Fruit fly (Drosophila melanogaster) whole organism, adult: ENCODE results near the gene Mettl5.

Experiments
- CG11617 ChIP-seq: fragments of 200-800 bp; sonication (Bioruptor generic); optimal IDR thresholded peaks from 2 replicates; lab custom pipeline; 2017; ENCODE audit warnings: mild to moderate bottlenecking, missing biosample characterization, missing genetic modification reagents, missing genetic modification characterization
- CG12768 ChIP-seq: fragments of 200-800 bp; sonication (Bioruptor generic); optimal IDR thresholded peaks from 2 replicates; lab custom pipeline; 2017; ENCODE audit warnings: missing biosample characterization, missing genetic modification characterization, mild to moderate bottlenecking, moderate library complexity, missing genetic modification reagents
- CG14711 ChIP-seq: fragments of 200-800 bp; sonication (Bioruptor generic); optimal IDR thresholded peaks from 2 replicates; lab custom pipeline; 2018; ENCODE audit warnings: missing biosample characterization, mild to moderate bottlenecking, missing genetic modification characterization, moderate library complexity
- CG1620 ChIP-seq: fragments of 200-800 bp; sonication (Bioruptor generic); optimal IDR thresholded peaks from 2 replicates; lab custom pipeline; 2016; ENCODE audit warnings: missing biosample characterization, missing genetic modification characterization
- CG33017 ChIP-seq: fragments of 200-800 bp; sonication (Bioruptor generic); optimal IDR thresholded peaks from 2 replicates; lab custom pipeline; 2018; ENCODE audit warnings: missing biosample characterization, mild to moderate bottlenecking, missing genetic modification characterization, moderate library complexity
- CG5204 ChIP-seq: fragments of 200-800 bp; sonication (Bioruptor generic); optimal IDR thresholded peaks from 2 replicates; lab custom pipeline; 2016; ENCODE audit warnings: missing biosample characterization, missing genetic modification characterization
- CG7045 ChIP-seq: fragments of 200-800 bp; sonication (Bioruptor generic); optimal IDR thresholded peaks from 2 replicates; lab custom pipeline; 2017; ENCODE audit warnings: missing biosample characterization, mild to moderate bottlenecking, missing genetic modification characterization
- CG7101 ChIP-seq: fragments of 200-800 bp; sonication (Bioruptor generic); optimal IDR thresholded peaks from 2 replicates; lab custom pipeline; 2018; ENCODE audit warnings: missing biosample characterization, mild to moderate bottlenecking, missing genetic modification characterization, moderate library complexity
- Clk ChIP-seq: fragments of 200-800 bp; sonication (Bioruptor generic); optimal IDR thresholded peaks from 2 replicates; lab custom pipeline; 2017; ENCODE audit warnings: missing biosample characterization, missing genetic modification characterization
- Crg-1 ChIP-seq: fragments of 200-800 bp; sonication (Bioruptor generic); optimal IDR thresholded peaks from 2 replicates; lab custom pipeline; 2016; ENCODE audit warnings: missing biosample characterization, missing genetic modification characterization
- Hr96 ChIP-seq: fragments of 200-800 bp; sonication (Bioruptor generic); optimal IDR thresholded peaks from 2 replicates; lab custom pipeline; 2016; ENCODE audit warnings: missing biosample characterization, missing genetic modification characterization
- Mnt ChIP-seq: fragments of 200-800 bp; sonication (Bioruptor generic); optimal IDR thresholded peaks from 2 replicates; lab custom pipeline; 2016; ENCODE audit warnings: missing biosample characterization, mild to moderate bottlenecking, missing genetic modification characterization
- bab1 ChIP-seq: fragments of 200-800 bp; sonication (Bioruptor generic); optimal IDR thresholded peaks from 3 replicates; lab custom pipeline; 2019; ENCODE audit warnings: missing biosample characterization, mild to moderate bottlenecking, missing genetic modification characterization, moderate library complexity
- cnc ChIP-seq, 2 experiments: fragments of >200 bp; optimal IDR thresholded peaks; 2 replicates each; lab custom pipeline; 2017
- kay ChIP-seq: fragments of 200-800 bp; sonication (Bioruptor generic); peaks from one replicate; lab custom pipeline; 2016; ENCODE audit warnings: missing biosample characterization, missing genetic modification characterization, borderline replicate concordance
- ovo ChIP-seq: fragments of 200-800 bp; sonication (Bioruptor generic); optimal IDR thresholded peaks from 2 replicates; lab custom pipeline; 2016; ENCODE audit warnings: missing biosample characterization, missing genetic modification characterization
- pad ChIP-seq: fragments of 200-800 bp; sonication (Bioruptor generic); optimal IDR thresholded peaks from 3 replicates; lab custom pipeline; 2017; ENCODE audit warnings: missing biosample characterization, missing genetic modification characterization, mild to moderate bottlenecking, moderate library complexity, missing genetic modification reagents
- tj ChIP-seq: fragments of 200-800 bp; sonication (Bioruptor generic); optimal IDR thresholded peaks from 3 replicates; lab custom pipeline; 2017; ENCODE audit warnings: missing biosample characterization, mild to moderate bottlenecking, missing genetic modification characterization, moderate library complexity
- toe ChIP-seq: fragments of 200-800 bp; sonication (Bioruptor generic); optimal IDR thresholded peaks from 2 replicates; lab custom pipeline; 2016; ENCODE audit warnings: missing biosample characterization, missing genetic modification characterization

Gene Mettl5

dm6 chr3L:19263480-19264140 lies at the start of gene Mettl5, which contains the start of gene CG42374:
TSS of gene Mettl5 (plus strand) at chr3L:19263766.
TSS of gene CG42374 (plus strand) at chr3L:19263766.
- TF ChIP-seq Crg-1 (GFP tag; lab: Kevin White, UChicago), result no peak
- no peak for TF ChIP-seq CG11617 (GFP tag; lab: Kevin White, UChicago)
- no peak for TF ChIP-seq tj
- TF ChIP-seq Mnt, result peak; percentile 92
- TF ChIP-seq CG7045, result peak; percentile 1

- TF ChIP-seq toe (GFP tag; lab: Kevin White, UChicago) (no peak), Hr96 (GFP tag; lab: Kevin White, UChicago) (no peak), Mnt (no peak), cnc (optimal IDR thresholded peaks at IDR 0.05; lab: Kevin White, UChicago) (no peak), CG1620 (GFP tag; lab: Kevin White, UChicago) (no peak), pad (GFP tag; lab: Kevin White, UChicago) (no peak), CG12768 (GFP tag; lab: Kevin White, UChicago) (no peak), CG5204 (GFP tag; lab: Kevin White, UChicago) (no peak), Crg-1 (GFP tag; lab: Kevin White, UChicago) (no peak)
Observed at dm6 chr3L:19214223-19214622, 49.3 kb upstream of the Mettl5 start.

dm6 chr3L:19216377-19216776 lies 47.2 kb upstream of the Mettl5 start:
- TF ChIP-seq pad (GFP tag; lab: Kevin White, UChicago) (no peak), tj (no peak), Clk (GFP tag; lab: Kevin White, UChicago) (no peak), CG1620 (GFP tag; lab: Kevin White, UChicago) (no peak), CG7045 (no peak), kay (GFP tag; lab: Kevin White, UChicago) (no peak), CG5204 (GFP tag; lab: Kevin White, UChicago) (no peak), CG7101 (no peak)

- no peak for TF ChIP-seq bab1 (GFP tag; lab: Kevin White, UChicago)
- no peak for TF ChIP-seq pad (GFP tag; lab: Kevin White, UChicago)
- peak; percentile 24 for TF ChIP-seq tj
- TF ChIP-seq CG33017 (tag; lab: Kevin White, UChicago), result no peak
- TF ChIP-seq CG1620 (GFP tag; lab: Kevin White, UChicago), result no peak
- no peak for TF ChIP-seq Mnt
Observed at dm6 chr3L:19221455-19221854, 42.1 kb upstream of the Mettl5 start.

- TF ChIP-seq pad (GFP tag; lab: Kevin White, UChicago) (no peak), CG11617 (GFP tag; lab: Kevin White, UChicago) (no peak), kay (GFP tag; lab: Kevin White, UChicago) (no peak), CG33017 (tag; lab: Kevin White, UChicago) (no peak), CG14711 (tag; lab: Kevin White, UChicago) (no peak), CG7045 (no peak), ovo (GFP tag; lab: Kevin White, UChicago) (no peak)
Observed at dm6 chr3L:19225687-19226086, 37.9 kb upstream of the Mettl5 start.

dm6 chr3L:19228371-19228817 lies 35.2 kb upstream of the Mettl5 start:
- no peak for TF ChIP-seq CG33017 (tag; lab: Kevin White, UChicago)
- TF ChIP-seq ovo (GFP tag; lab: Kevin White, UChicago), result no peak
- TF ChIP-seq pad (GFP tag; lab: Kevin White, UChicago), result no peak
- no peak for TF ChIP-seq bab1 (GFP tag; lab: Kevin White, UChicago)

- TF ChIP-seq Clk (GFP tag; lab: Kevin White, UChicago), result no peak
- TF ChIP-seq kay (GFP tag; lab: Kevin White, UChicago), result peak; percentile 12
- no peak for TF ChIP-seq Hr96 (GFP tag; lab: Kevin White, UChicago)
- TF ChIP-seq CG11617 (GFP tag; lab: Kevin White, UChicago), result no peak
- no peak for TF ChIP-seq cnc (optimal IDR thresholded peaks at IDR 0.05; lab: Kevin White, UChicago)
- no peak for TF ChIP-seq Mnt
- TF ChIP-seq toe (GFP tag; lab: Kevin White, UChicago), result no peak
Observed at dm6 chr3L:19228857-19229398, 34.6 kb upstream of the Mettl5 start.

dm6 chr3L:19229491-19229890 lies 34.1 kb upstream of the Mettl5 start:
- TF ChIP-seq cnc (optimal IDR thresholded peaks at IDR 0.05; lab: Kevin White, UChicago), result no peak
- no peak for TF ChIP-seq CG12768 (GFP tag; lab: Kevin White, UChicago)
- no peak for TF ChIP-seq CG14711 (tag; lab: Kevin White, UChicago)
- TF ChIP-seq CG5204 (GFP tag; lab: Kevin White, UChicago), result no peak
- TF ChIP-seq CG11617 (GFP tag; lab: Kevin White, UChicago), result no peak
